Fruit fly (Drosophila melanogaster) whole organism: Measurements from ENCODE around the gene Smox.

ENCODE experiments used
- CG8478 ChIP-seq: fragments of >200 bp; optimal IDR thresholded peaks from 2 replicates; lab custom pipeline; 2018; ENCODE audit warnings: inconsistent platforms
- pan ChIP-seq: fragments of >200 bp; optimal IDR thresholded peaks from 2 replicates; lab custom pipeline; 2017
- psq ChIP-seq: fragments of >200 bp; optimal IDR thresholded peaks from 2 replicates; lab custom pipeline; 2017
- usp ChIP-seq: fragments of >200 bp; optimal IDR thresholded peaks from 2 replicates; lab custom pipeline; 2017; ENCODE audit warnings: missing biosample characterization, missing genetic modification characterization, mixed read lengths

dm6 chrX:8128133-8128532 is 13.9 kb downstream of the Smox start:
- TF ChIP-seq pan (lab: Kevin White, UChicago) (no peak), psq (no peak), CG8478 (no peak), usp (GFP tag; lab: Kevin White, UChicago) (no peak)
